Fruit fly (Drosophila melanogaster): ENCODE data around the gene Cyp4d20.

dm6 chr3L:2501764-2502163 lies 23.5 kb upstream of the Cyp4d20 start:
- TF ChIP-seq psq (optimal IDR thresholded peaks at IDR 0.05) (no peak), usp (GFP tag; optimal IDR thresholded peaks at IDR 0.05) (no peak)

All from whole organism.